Worm (Caenorhabditis elegans) whole organism, L2 larva: ENCODE data around the gene ZC250.4.

Experiments
- C34F6.9 ChIP-seq: fragments of 150-350 bp; optimal IDR thresholded peaks from 2 replicates; lab custom pipeline; 2014; ENCODE audit warnings: missing biosample characterization, missing genetic modification characterization
- R02D3.7 ChIP-seq: fragments of 150-350 bp; optimal IDR thresholded peaks from 2 replicates; lab custom pipeline; 2014; ENCODE audit warnings: missing biosample characterization, missing genetic modification characterization
- Y55F3AM.14 ChIP-seq: fragments of 200-800 bp; sonication (Bioruptor generic); optimal IDR thresholded peaks from 2 replicates; lab custom pipeline; 2018; ENCODE audit warnings: mild to moderate bottlenecking, missing genetic modification characterization, missing compliant biosample characterization
- ZK546.5 ChIP-seq: sonication (generic microtip); optimal IDR thresholded peaks from 2 replicates; lab custom pipeline; 2017; ENCODE audit warnings: missing biosample characterization, missing genetic modification characterization
- alr-1 ChIP-seq: fragments of 150-350 bp; optimal IDR thresholded peaks from 2 replicates; lab custom pipeline; 2014; ENCODE audit warnings: missing biosample characterization, missing genetic modification characterization
- blmp-1 ChIP-seq: sonication (generic microtip); optimal IDR thresholded peaks from 2 replicates; lab custom pipeline; 2017; ENCODE audit warnings: missing genetic modification characterization, mild to moderate bottlenecking, missing compliant biosample characterization, antibody characterized with exemption, moderate library complexity; ENCODE audit not compliant: insufficient read depth
- ceh-82 ChIP-seq: fragments of 150-350 bp; optimal IDR thresholded peaks from 2 replicates; lab custom pipeline; 2014; ENCODE audit warnings: missing biosample characterization, missing genetic modification characterization
- crh-2 ChIP-seq: sonication (generic microtip); optimal IDR thresholded peaks from 2 replicates; lab custom pipeline; 2017; ENCODE audit warnings: missing biosample characterization, missing genetic modification characterization
- fos-1 ChIP-seq: fragments of 150-350 bp; optimal IDR thresholded peaks from 2 replicates; lab custom pipeline; 2014; ENCODE audit warnings: missing biosample characterization, missing genetic modification characterization
- lin-11 ChIP-seq: fragments of 150-350 bp; sonication (generic microtip); optimal IDR thresholded peaks from 2 replicates; lab custom pipeline; 2014; ENCODE audit warnings: missing biosample characterization, missing genetic modification characterization, inconsistent platforms, mixed read lengths
- lin-13 ChIP-seq: fragments of 150-350 bp; optimal IDR thresholded peaks from 2 replicates; lab custom pipeline; 2014; ENCODE audit warnings: missing biosample characterization, missing genetic modification reagents, missing genetic modification characterization
- mab-5 ChIP-seq: fragments of 150-350 bp; optimal IDR thresholded peaks from 2 replicates; lab custom pipeline; 2014; ENCODE audit warnings: missing biosample characterization, missing genetic modification characterization
- mdl-1 ChIP-seq, 2 experiments: fragments of 150-350 bp in 1 of 2; sonication (generic microtip) in 1 of 2; optimal IDR thresholded peaks; 2 replicates each; lab custom pipeline; 2017; ENCODE audit warnings: missing biosample characterization in 2 of 2, missing genetic modification characterization in 2 of 2
- nhr-12 ChIP-seq: fragments of 150-350 bp; optimal IDR thresholded peaks from 2 replicates; lab custom pipeline; 2014; ENCODE audit warnings: missing biosample characterization, missing genetic modification characterization
- nhr-129 ChIP-seq: fragments of 150-350 bp; optimal IDR thresholded peaks from 2 replicates; lab custom pipeline; 2014; ENCODE audit warnings: missing biosample characterization, missing genetic modification characterization
- nhr-25 ChIP-seq: fragments of 150-350 bp; sonication (generic microtip); optimal IDR thresholded peaks from 3 replicates; lab custom pipeline; 2014; ENCODE audit warnings: missing biosample characterization, missing genetic modification characterization
- nhr-6 ChIP-seq: fragments of 150-350 bp; optimal IDR thresholded peaks from 2 replicates; lab custom pipeline; 2014; ENCODE audit warnings: missing biosample characterization, missing genetic modification characterization
- nhr-77 ChIP-seq: fragments of 150-350 bp; optimal IDR thresholded peaks from 2 replicates; lab custom pipeline; 2014; ENCODE audit warnings: missing biosample characterization, missing genetic modification characterization
- sem-4 ChIP-seq: fragments of 150-350 bp; optimal IDR thresholded peaks from 2 replicates; lab custom pipeline; 2014; ENCODE audit warnings: missing biosample characterization, missing genetic modification reagents, missing genetic modification characterization
- sma-3 ChIP-seq: sonication (generic microtip); optimal IDR thresholded peaks from 2 replicates; lab custom pipeline; 2016; ENCODE audit warnings: missing genetic modification reagents, missing genetic modification characterization, missing compliant biosample characterization
- sma-9 ChIP-seq, 2 experiments: fragments of 150-350 bp in 1 of 2; sonication (generic microtip) in 1 of 2; optimal IDR thresholded peaks; 2 replicates each; lab custom pipeline; 2014 to 2016; ENCODE audit warnings: missing genetic modification characterization in 2 of 2, mild to moderate bottlenecking in 1 of 2, missing biosample characterization in 1 of 2, missing compliant biosample characterization in 1 of 2, missing genetic modification reagents in 1 of 2, moderate library complexity in 1 of 2
- snpc-4 ChIP-seq: fragments of 150-350 bp; optimal IDR thresholded peaks from 2 replicates; lab custom pipeline; 2014; ENCODE audit warnings: missing biosample characterization, missing genetic modification characterization
- unc-39 ChIP-seq: fragments of 150-350 bp; optimal IDR thresholded peaks from 2 replicates; lab custom pipeline; 2014; ENCODE audit warnings: missing biosample characterization, missing genetic modification characterization
- unc-55 ChIP-seq: fragments of 150-350 bp; sonication (generic microtip); optimal IDR thresholded peaks from 3 replicates; lab custom pipeline; 2014; ENCODE audit warnings: missing biosample characterization, missing genetic modification reagents, missing genetic modification characterization
- unc-62 ChIP-seq: fragments of 150-350 bp; optimal IDR thresholded peaks from 2 replicates; lab custom pipeline; 2014; ENCODE audit warnings: missing biosample characterization, missing genetic modification reagents, missing genetic modification characterization
- ztf-1 ChIP-seq: fragments of 200-800 bp; sonication (Bioruptor generic); conservative IDR thresholded peaks from 2 replicates; pipeline ENCODE4 v1.3.6; 2022; ENCODE audit warnings: missing genetic modification characterization, missing compliant biosample characterization
- ztf-4 ChIP-seq: fragments of 150-350 bp; optimal IDR thresholded peaks from 2 replicates; lab custom pipeline; 2014; ENCODE audit warnings: missing biosample characterization, missing genetic modification characterization

ZC250.4 gene

ce11 chrV:5821451-5822143 is 8.7 kb upstream of the ZC250.4 start:
- TF ChIP-seq sma-9 (GFP tag; optimal IDR thresholded peaks at IDR 0.05; lab: Kevin White, UChicago) (peak; percentile 79), sma-9 (tag; optimal IDR thresholded peaks at IDR 0.05; lab: Kevin White, UChicago) (no peak), nhr-25 (tag; lab: Kevin White, UChicago) (peak; percentile 54), mdl-1 (tag; optimal IDR thresholded peaks at IDR 0.05; lab: Kevin White, UChicago) (no peak), fos-1 (tag; lab: Kevin White, UChicago) (peak; percentile 87), crh-2 (tag; lab: Kevin White, UChicago) (peak; percentile 29), blmp-1 (tag; lab: Kevin White, UChicago) (peak; percentile 47), C34F6.9 (tag; lab: Kevin White, UChicago) (no peak), sma-3 (GFP tag; lab: Kevin White, UChicago) (peak; percentile 72)

DNA sequence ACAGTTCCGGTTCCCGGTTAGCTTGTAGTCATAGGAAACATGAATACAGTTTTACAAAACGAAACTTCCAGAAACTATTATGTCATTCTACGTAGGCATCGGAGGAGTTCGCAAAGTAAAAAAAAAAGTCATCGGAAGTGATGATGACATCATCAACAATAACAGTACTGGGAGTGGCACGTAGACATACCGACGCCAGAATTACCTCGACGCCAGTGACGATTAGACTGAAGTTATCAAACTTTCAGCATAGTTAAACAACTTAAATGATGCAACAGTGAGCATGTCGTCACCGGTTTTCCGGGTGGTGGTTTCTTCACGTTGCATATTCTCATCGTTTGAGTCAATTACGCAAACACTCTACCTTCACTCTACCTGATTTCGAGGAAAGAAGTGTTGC is 7.5 kb upstream of the ZC250.4 start:
- no peak for TF ChIP-seq unc-39 (tag; lab: Kevin White, UChicago)
- TF ChIP-seq sem-4 (tag; lab: Kevin White, UChicago): no peak
- TF ChIP-seq lin-11 (tag; lab: Kevin White, UChicago): no peak
- TF ChIP-seq sma-9 (GFP tag; optimal IDR thresholded peaks at IDR 0.05; lab: Kevin White, UChicago): peak; percentile 69
- TF ChIP-seq sma-9 (tag; optimal IDR thresholded peaks at IDR 0.05; lab: Kevin White, UChicago): no peak
- peak; percentile 90 for TF ChIP-seq sma-3 (GFP tag; lab: Kevin White, UChicago)
- no peak for TF ChIP-seq nhr-77
- TF ChIP-seq nhr-12: no peak
- TF ChIP-seq nhr-129 (tag; lab: Kevin White, UChicago): peak; percentile 15
- no peak for TF ChIP-seq mab-5 (tag; lab: Kevin White, UChicago)

- TF ChIP-seq sma-9 (GFP tag; optimal IDR thresholded peaks at IDR 0.05; lab: Kevin White, UChicago): peak; percentile 54
- TF ChIP-seq sma-9 (tag; optimal IDR thresholded peaks at IDR 0.05; lab: Kevin White, UChicago): no peak
- TF ChIP-seq sem-4 (tag; lab: Kevin White, UChicago): no peak
- TF ChIP-seq, all 48 proteins: peak for 1
Observed at ce11 chrV:5819903-5820302, 7.0 kb upstream of the ZC250.4 start.

ce11 chrV:5816470-5817061 is 3.6 kb upstream of the ZC250.4 start:
- TF ChIP-seq ztf-4 (tag; lab: Kevin White, UChicago) (no peak), crh-2 (tag; lab: Kevin White, UChicago) (peak; percentile 5), fos-1 (tag; lab: Kevin White, UChicago) (peak; percentile 63), sma-9 (GFP tag; optimal IDR thresholded peaks at IDR 0.05; lab: Kevin White, UChicago) (peak; percentile 57), sma-9 (tag; optimal IDR thresholded peaks at IDR 0.05; lab: Kevin White, UChicago) (no peak), blmp-1 (tag; lab: Kevin White, UChicago) (no peak)

ce11 chrV:5805467-5805866 is 7.5 kb downstream of the ZC250.4 start, which contains the start of gene ZC250.5:
Gene ZC250.5, plus strand, starts transcription at chrV:5805767.
- TF ChIP-seq alr-1 (no peak), fos-1 (tag; lab: Kevin White, UChicago) (no peak), sma-9 (GFP tag; optimal IDR thresholded peaks at IDR 0.05; lab: Kevin White, UChicago) (no peak), sma-9 (tag; optimal IDR thresholded peaks at IDR 0.05; lab: Kevin White, UChicago) (no peak), ZK546.5 (tag; lab: Kevin White, UChicago) (no peak)
- TF ChIP-seq, all 48 proteins: peak for 0

- TF ChIP-seq ztf-1 (GFP tag; lab: Robert Waterston, UW) (no peak), mab-5 (tag; lab: Kevin White, UChicago) (no peak), nhr-6 (no peak), snpc-4 (tag; lab: Kevin White, UChicago) (no peak), lin-13 (no peak), blmp-1 (tag; lab: Kevin White, UChicago) (no peak), nhr-77 (no peak), C34F6.9 (tag; lab: Kevin White, UChicago) (no peak), sma-3 (GFP tag; lab: Kevin White, UChicago) (no peak), lin-11 (tag; lab: Kevin White, UChicago) (no peak), ceh-82 (no peak), Y55F3AM.14 (GFP tag; lab: Kevin White, UChicago) (no peak), unc-62 (GFP tag; lab: Kevin White, UChicago) (no peak), nhr-25 (tag; lab: Kevin White, UChicago) (no peak), unc-55 (GFP tag; lab: Kevin White, UChicago) (no peak), R02D3.7 (tag; lab: Kevin White, UChicago) (no peak)
Observed at ce11 chrV:5799373-5799772, 13.6 kb downstream of the ZC250.4 start, which contains the start of gene cyn-17. Gene cyn-17, plus strand, starts transcription at chrV:5799673.
